Worm (Caenorhabditis elegans) whole organism, dauer: Measurements from ENCODE around the gene nas-8.

ENCODE experiments used
- unc-62 ChIP-seq: sonication (generic microtip); optimal IDR thresholded peaks from 2 replicates; lab custom pipeline; 2017; ENCODE audit warnings: missing biosample characterization, missing genetic modification reagents, missing genetic modification characterization

The nas-8 gene

DNA sequence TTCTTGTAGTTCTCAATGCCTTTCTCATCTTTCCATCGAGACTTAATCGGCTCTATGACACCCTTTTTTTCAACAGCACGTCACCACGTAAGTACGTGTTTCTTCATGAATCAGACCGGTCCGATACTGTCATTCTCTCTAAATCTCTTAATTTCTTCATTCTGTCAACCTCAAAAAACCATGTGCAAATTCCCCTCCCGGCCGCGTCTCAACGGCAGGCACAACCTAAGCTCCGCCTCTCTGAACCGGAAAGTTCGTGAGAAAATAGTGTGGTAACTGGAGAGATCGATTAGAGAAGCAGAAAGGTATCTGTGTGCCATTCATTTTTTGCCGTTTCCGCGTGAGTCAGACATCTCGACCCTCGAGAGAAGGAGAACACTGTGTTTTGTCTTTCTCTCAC lies at the start of gene nas-8:
Gene nas-8, plus strand, starts transcription at position 301 of the 400 bp plus-strand sequence.
- no peak for TF ChIP-seq unc-62 (GFP tag; lab: Kevin White, UChicago)

- no peak for TF ChIP-seq unc-62 (GFP tag; lab: Kevin White, UChicago)
These were observed 49.7 kb upstream of the nas-8 start, which contains the start of gene Y43B11AL.1 for ce11 chrIV:7065022-7065421. Y43B11AL.1 (plus strand) TSS chrIV:7065322.

DNA sequence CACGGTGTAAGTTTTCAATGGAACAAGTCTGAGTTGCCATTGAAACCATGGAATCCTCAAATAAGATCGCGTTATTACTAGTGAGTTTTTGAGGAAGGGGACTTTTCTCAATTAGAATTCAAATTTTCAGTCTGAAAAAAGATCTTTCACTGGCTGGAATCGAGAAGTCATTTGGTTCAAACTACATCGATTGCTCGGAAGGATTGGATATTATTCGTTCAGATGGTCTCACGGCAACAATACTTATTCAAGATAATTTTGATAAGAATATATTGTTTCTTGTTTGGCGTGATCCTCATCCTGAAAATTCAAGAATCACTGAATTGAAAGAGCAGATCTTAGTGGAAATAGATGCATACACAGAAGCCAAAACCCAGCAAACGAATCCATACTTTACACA lies 47.3 kb upstream of the nas-8 start:
- TF ChIP-seq unc-62 (GFP tag; lab: Kevin White, UChicago): no peak

DNA sequence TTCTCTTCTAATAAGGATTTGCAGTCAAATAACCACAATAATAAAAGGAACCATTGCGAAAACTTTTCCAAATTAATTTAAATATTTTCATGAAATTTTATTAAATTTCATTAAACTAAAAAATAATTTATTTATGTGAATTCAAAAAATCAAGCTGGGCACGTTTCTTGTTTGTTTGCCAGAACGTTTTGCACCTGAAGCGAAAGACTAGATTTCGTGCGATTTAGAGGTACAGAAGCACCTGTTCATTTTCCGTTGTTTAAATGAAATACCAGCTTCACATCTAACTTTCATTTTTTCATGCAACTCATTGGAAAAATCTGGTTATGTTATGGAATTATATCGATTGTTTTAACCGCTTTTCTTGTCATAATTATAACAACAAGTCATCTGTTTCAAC lies 42.6 kb upstream of the nas-8 start, which contains the start of gene srg-48:
Gene srg-48, plus strand, starts transcription at position 301 of the 400 bp plus-strand sequence.
- no peak for TF ChIP-seq unc-62 (GFP tag; lab: Kevin White, UChicago)

DNA sequence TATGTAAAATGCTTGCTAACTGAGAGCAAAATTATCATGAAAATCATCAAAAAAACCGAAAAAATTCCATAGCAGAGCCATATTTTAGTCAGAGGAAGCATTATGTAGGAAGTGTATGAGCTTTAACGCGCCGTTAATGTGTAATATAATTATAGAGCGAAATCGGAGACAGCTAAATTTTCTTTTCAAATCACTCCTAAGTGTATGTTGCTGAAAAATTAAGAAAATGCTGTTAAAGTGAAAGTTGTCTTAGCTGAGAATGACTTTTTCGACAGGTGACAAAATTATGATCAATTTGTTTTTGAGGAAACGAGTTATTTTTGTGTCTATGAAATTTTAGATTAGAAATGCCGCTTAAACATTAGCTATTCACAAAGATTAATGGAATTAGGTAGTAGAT lies 39.6 kb upstream of the nas-8 start, which contains the start of gene srg-50:
Gene srg-50, minus strand, starts transcription at position 101 of the 400 bp plus-strand sequence.
- no peak for TF ChIP-seq unc-62 (GFP tag; lab: Kevin White, UChicago)

ce11 chrIV:7081214-7081613 lies 33.5 kb upstream of the nas-8 start, which contains the start of gene Y43B11AR.1:
Y43B11AR.1 (plus strand) TSS chrIV:7081514.
- no peak for TF ChIP-seq unc-62 (GFP tag; lab: Kevin White, UChicago)

DNA sequence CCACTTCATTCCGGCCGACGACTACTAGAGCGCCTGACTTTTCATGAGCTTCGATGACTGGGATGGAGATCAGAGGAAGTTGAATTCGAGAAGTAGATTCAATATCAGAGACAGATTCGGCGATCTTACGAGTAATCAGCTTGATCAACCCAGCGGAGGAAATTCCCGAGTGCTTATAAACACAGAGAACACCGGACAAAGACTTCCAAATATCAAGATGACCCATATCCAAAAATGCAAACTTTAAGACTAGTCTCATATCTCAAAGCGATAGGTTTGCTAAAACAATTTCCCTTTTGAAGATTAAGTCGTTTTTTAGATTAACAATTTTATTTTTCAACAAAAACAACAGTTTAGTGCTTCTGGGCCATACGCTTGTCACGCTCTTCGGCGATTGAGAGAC lies 31.3 kb upstream of the nas-8 start, which contains the start of gene Y43B11AR.3:
Gene Y43B11AR.3, minus strand, starts transcription at position 335 of the 403 bp plus-strand sequence.
- TF ChIP-seq unc-62 (GFP tag; lab: Kevin White, UChicago): no peak

DNA sequence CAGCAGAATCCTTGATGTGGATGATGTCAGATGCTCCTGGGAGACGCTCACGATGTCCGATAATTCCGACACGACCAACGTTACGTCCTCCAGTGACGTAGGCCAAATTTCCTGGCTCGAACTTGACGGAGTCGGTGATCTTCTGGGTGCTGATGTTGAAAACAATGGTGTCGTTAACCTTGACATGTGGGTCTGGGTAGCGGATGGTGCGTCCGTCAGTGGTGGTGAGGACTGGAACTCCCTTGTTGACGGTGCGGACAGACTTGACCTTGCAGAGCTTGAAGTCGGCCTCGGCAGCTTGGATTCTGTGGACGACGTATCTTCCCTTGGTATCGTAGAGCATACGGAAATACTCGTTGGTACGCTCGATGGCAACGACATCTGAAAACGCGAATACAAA lies 30.7 kb upstream of the nas-8 start:
- no peak for TF ChIP-seq unc-62 (GFP tag; lab: Kevin White, UChicago)

DNA sequence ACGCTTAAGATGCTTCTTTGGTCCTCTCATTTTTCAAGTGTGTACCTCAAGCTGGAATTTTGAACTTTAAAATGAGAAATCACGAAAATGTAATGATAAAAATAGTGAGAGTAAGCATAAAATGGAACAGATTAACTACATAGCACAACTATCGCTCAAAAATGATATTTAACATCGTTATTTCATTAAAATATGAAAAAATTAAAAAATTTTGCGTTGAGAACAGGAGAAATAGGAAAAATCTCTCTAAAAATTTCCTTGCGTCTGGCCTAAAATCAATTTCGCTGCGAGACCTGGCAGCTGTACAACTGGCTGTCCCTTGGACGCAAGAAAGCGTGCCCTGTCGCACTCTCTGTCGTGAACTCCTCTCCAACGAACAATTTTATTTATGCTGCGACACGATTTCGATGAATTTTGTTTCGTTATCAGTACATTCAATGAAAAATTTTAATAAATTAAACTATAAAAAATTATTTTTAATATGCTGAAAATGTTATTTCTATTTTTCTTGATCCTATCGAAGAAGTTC lies 30.0 kb upstream of the nas-8 start, which contains the start of gene rps-4:
Gene rps-4, minus strand, starts transcription at position 51 of the 529 bp plus-strand sequence.
- TF ChIP-seq unc-62 (GFP tag; lab: Kevin White, UChicago): no peak

- no peak for TF ChIP-seq unc-62 (GFP tag; lab: Kevin White, UChicago)
These were observed 20.4 kb upstream of the nas-8 start, which contains the start of gene deb-1 for ce11 chrIV:7094216-7094758. deb-1 (minus strand) TSS chrIV:7094266.

DNA sequence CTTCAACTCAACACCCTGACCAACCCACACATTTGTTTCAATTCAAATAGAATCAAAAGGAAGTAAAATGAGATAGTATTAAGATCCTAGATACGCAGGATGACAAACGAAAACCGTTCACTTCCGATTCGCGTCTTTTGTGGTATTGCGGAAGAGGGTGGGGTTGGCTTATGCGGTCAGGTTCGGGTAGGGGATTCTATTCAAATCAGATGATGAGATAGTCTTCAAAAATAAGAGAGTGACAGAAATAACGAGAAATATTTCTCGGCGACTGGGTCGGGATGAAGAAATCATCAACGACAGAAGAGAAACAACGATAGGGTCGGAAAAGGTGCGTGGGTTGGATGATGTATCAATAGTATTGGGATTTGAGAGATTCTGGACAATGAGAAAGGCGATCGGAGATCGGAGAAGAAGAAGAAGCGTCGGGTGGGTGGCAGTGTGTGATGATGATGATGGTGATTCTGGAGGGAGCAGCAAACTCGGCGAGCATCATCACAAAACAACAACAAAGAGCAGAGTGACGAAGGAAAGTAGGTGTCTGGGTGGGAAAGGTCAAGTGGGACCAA lies 19.2 kb upstream of the nas-8 start:
- TF ChIP-seq unc-62 (GFP tag; lab: Kevin White, UChicago): no peak

DNA sequence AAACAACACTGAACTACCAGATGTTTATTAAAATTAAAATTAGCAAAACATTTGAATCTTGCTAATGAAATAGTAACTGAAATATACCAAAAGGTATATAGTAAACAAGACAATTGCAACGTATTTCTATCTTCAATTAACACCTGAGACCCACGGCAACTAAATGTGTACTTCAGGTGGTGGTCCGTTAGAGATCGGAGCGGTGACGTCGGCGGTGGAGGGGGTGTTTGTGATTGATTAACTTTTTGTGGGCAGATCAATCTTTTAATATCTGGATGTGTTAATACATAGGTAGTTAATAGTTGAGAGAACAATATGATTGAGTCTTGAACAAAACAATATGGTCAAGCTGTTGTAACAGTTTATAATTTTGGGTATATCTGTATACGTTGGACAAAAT lies 18.6 kb upstream of the nas-8 start:
- TF ChIP-seq unc-62 (GFP tag; lab: Kevin White, UChicago): no peak

- TF ChIP-seq unc-62 (GFP tag; lab: Kevin White, UChicago): no peak
These were observed 17.2 kb upstream of the nas-8 start for ce11 chrIV:7097450-7097849.

DNA sequence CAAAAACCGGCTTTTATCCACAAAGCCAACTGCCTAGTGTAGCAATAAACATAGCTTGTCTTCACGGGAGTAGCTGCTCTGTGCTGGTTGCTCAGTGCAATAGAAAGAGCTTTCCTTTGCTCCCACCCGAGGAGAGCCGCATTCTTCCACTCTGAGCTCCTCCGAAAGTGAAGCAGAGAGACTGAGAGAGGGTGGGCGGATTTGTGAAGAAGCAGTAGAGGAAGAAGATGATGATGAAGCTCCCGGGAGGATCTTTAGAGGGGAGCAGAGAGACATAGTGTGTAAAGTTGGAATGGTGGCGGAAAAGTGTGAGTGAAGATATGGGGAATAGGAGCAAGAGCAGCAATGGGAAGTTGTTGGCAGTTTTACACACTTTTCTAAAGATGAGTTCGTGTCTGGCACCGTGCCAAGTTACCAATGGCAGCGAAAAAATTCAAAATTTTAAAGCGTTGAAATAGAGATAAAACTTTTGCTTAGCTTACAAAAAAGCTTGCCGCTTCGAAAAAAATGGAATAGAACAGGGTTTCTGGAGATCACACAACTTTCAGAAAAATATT lies 16.1 kb upstream of the nas-8 start, which contains the start of gene ZC477.4:
Gene ZC477.4, minus strand, starts transcription at position 276 of the 557 bp plus-strand sequence.
- no peak for TF ChIP-seq unc-62 (GFP tag; lab: Kevin White, UChicago)

DNA sequence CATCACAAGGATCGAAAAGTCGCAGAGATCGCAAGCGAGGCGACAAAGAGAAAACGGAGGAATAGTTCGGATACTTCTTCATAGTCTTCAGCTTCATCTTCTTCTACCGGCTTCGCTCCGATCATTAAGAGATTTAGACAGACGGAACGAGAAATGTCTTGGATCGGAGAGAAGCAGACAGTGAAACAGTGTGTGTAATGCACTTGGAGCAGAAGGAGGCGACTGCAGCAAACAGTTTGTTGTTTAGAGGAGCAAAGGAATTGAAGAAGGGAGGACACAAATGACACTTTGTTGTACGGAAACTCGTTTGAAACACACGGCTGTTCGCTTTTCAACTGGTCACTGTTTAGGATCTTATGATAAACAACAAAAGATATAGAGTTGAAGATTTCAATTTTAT lies 15.3 kb upstream of the nas-8 start:
- no peak for TF ChIP-seq unc-62 (GFP tag; lab: Kevin White, UChicago)

DNA sequence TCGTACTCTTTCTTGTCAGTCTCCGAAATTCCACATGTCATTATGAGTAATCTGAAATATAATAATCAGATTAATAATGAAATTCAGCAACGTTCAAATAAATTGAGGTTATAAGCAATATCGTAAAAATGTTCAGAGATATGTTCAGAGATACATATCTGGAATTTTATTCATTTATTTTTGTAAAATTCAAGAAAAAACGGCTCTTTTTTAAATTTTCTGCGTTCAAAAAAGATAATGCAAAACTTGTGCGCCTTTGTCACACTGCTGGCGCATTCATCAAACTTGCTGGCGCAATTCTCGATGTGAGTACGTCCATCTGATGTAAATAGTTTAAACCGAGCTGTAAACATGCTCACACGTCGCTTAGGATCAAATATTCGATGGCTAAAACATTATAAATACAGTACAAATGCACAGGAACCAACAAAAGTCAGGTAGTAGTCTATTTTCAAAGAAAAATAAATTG lies 11.5 kb upstream of the nas-8 start, which contains the start of the genes rde-8 and ZC477.3:
Gene rde-8, minus strand, starts transcription at position 51 of the 469 bp plus-strand sequence.
Gene ZC477.3, plus strand, starts transcription at position 282 of the 469 bp plus-strand sequence.
- no peak for TF ChIP-seq unc-62 (GFP tag; lab: Kevin White, UChicago)
